Worm (Caenorhabditis elegans) whole organism, midembryonic: ENCODE measurements around the gene rpl-3.
"Not testable (repeated sequence)": the region's sequence is repeated elsewhere in the genome, so short reads cannot be mapped to it uniquely, and the experiment has no call there.

ENCODE experiments used
- flt-1 ChIP-seq: fragments of 200-800 bp; sonication (Bioruptor generic); IDR thresholded peaks from 2 replicates; pipeline ENCODE4 v1.3.6; 2022; ENCODE audit warnings: missing genetic modification characterization, missing compliant biosample characterization
- klf-2 ChIP-seq: fragments of 200-800 bp; sonication (Bioruptor generic); conservative IDR thresholded peaks from 2 replicates; pipeline ENCODE4 v1.3.6; 2022; ENCODE audit warnings: missing genetic modification reagents, missing genetic modification characterization, missing compliant biosample characterization
- med-1 ChIP-seq: sonication (generic microtip); optimal IDR thresholded peaks from 2 replicates; lab custom pipeline; 2017; ENCODE audit warnings: missing genetic modification characterization, mild to moderate bottlenecking, missing compliant biosample characterization, antibody characterized with exemption, missing genetic modification reagents; ENCODE audit not compliant: insufficient read depth
- ztf-23 ChIP-seq: fragments of 200-800 bp; sonication (Bioruptor generic); IDR thresholded peaks from 2 replicates; pipeline ENCODE4 v1.3.6; 2022; ENCODE audit warnings: missing genetic modification reagents, missing genetic modification characterization, missing compliant biosample characterization
- ztf-29 ChIP-seq: fragments of 200-800 bp; sonication (Bioruptor generic); IDR thresholded peaks from 2 replicates; pipeline ENCODE4 v1.3.6; 2022; ENCODE audit warnings: missing genetic modification reagents, missing genetic modification characterization, missing compliant biosample characterization

DNA sequence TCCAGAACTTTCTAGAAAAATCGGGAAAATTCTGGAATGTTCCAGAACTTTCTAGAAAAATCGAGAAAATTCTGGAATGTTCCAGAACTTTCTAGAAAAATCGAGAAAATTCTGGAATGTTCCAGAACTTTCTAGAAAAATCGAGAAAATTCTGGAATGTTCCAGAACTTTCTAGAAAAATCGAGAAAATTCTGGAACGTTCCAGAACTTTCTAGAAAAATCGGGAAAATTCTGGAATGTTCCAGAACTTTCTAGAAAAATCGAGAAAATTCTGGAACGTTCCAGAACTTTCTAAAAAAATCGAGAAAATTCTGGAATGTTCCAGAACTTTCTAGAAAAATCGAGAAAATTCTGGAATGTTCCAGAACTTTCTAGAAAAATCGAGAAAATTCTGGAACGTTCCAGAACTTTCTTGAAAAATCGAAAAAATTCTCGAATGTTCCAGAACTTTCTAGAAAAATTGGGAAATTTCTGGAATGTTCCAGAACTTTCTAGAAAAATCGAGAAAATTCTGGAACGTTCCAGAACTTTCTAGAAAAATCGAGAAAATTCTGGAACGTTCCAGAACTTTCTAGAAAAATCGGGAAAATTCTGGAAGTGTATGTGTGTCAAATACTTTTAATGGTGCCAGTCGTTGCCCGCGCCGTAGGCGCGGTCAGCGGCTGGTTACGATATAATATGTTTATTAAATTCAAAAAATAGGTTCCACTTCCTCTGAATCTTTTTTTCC lies 29.6 kb downstream of the rpl-3 start:
- peak; percentile 85 for TF ChIP-seq flt-1 (GFP tag; lab: Robert Waterston, UW)
- TF ChIP-seq klf-2; ztf-23 (GFP tag; lab: Robert Waterston, UW); med-1 (GFP tag; lab: Kevin White, UChicago); ztf-29 (GFP tag; lab: Robert Waterston, UW): not testable (repeated sequence)
